Fruit fly (Drosophila melanogaster): ENCODE data around the gene ERp44.

Gene ERp44

DNA sequence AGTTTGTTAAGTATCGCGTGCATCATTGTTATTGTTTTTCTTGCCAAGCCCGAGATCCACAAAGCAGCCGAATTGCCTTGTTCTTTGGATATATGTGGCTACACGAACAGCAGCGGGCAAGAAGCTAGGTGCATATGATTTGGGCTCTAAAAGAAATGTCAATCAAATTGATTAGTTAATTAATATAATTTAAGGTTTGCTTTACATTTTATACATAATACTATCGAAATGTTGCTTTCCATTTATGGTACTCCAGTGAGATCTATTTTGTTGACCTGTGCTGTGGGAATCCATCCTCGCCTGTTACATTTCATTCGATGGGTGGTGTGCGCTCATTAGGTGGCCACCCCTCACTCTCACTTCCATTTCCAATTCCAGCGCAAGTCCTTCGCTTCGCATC is 34.1 kb downstream of the ERp44 start (continued):
- peak; percentile 22 for TF ChIP-seq CG33213 (GFP tag; optimal IDR thresholded peaks at IDR 0.05)
- TF ChIP-seq CG31224 (GFP tag; IDR thresholded peaks at IDR 0.05): no peak
- peak; percentile 55 for TF ChIP-seq Usf (GFP tag; optimal IDR thresholded peaks at IDR 0.05)
- TF ChIP-seq CG8089 (GFP tag; optimal IDR thresholded peaks at IDR 0.05): peak; percentile 45

DNA sequence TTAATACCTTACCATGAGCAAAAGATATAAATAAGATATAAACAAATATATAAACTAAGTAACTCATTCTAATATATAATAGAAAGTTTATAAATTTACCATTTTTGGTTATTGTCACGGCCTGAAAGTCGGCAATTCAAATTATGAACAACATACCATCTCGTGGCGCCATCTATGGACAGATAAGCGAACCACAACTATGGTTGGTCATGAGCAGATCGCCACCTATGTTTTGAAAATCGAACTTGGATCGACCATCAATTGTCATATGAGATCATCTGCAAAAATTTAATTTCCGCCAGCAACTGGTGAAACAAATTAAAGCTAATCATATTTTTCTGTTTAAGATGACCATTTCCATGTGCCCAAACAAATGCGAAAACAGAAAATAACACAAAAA is 52.8 kb downstream of the ERp44 start:
- TF ChIP-seq CG9797 (GFP tag; optimal IDR thresholded peaks at IDR 0.05) (no peak), CG2199 (GFP tag; IDR thresholded peaks at IDR 0.05) (peak; percentile 87), CG15514 (GFP tag; optimal IDR thresholded peaks at IDR 0.05) (no peak), vnd (GFP tag; IDR thresholded peaks at IDR 0.05; ENCODE audit: partially characterized antibody) (no peak), CTCF (GFP tag; optimal IDR thresholded peaks at IDR 0.05) (peak; percentile 95), stwl (tag; optimal IDR thresholded peaks at IDR 0.05) (peak; percentile 41), Rfx (GFP tag; IDR thresholded peaks at IDR 0.05) (no peak), CG2678 (tag; optimal IDR thresholded peaks at IDR 0.05) (no peak), Xbp1 (GFP tag; optimal IDR thresholded peaks at IDR 0.05) (peak; percentile 37), CG18262 (tag; optimal IDR thresholded peaks at IDR 0.05) (peak; percentile 20), dm (GFP tag; optimal IDR thresholded peaks at IDR 0.05) (no peak), Hsf (GFP tag; optimal IDR thresholded peaks at IDR 0.05) (peak; percentile 4), sob (GFP tag; IDR thresholded peaks at IDR 0.05) (peak; percentile 26; the same call in 1 of the 2 replicates), CG5245 (GFP tag; optimal IDR thresholded peaks at IDR 0.05) (peak; percentile 18), CG7839 (tag; optimal IDR thresholded peaks at IDR 0.05) (peak; percentile 28), PHDP (tag; optimal IDR thresholded peaks at IDR 0.05) (peak; percentile 17), Neu2 (GFP tag; optimal IDR thresholded peaks at IDR 0.05; ENCODE audit: borderline replicate concordance) (no peak), CG3995 (GFP tag; optimal IDR thresholded peaks at IDR 0.05) (no peak), oc (tag; optimal IDR thresholded peaks at IDR 0.05) (no peak), nerfin-2 (GFP tag; IDR thresholded peaks at IDR 0.05; ENCODE audit: partially characterized antibody) (no peak), onecut (GFP tag; IDR thresholded peaks at IDR 0.05) (peak; percentile 16; the same call in 1 of the 2 replicates), CG7372 (GFP tag; IDR thresholded peaks at IDR 0.05) (no peak), CG2712 (tag; optimal IDR thresholded peaks at IDR 0.05) (peak; percentile 19), CG32532 (GFP tag; IDR thresholded peaks at IDR 0.05) (peak; percentile 48; the same call in 1 of the 2 replicates), unpg (GFP tag; optimal IDR thresholded peaks at IDR 0.05) (peak; percentile 29), CG10267 (tag; optimal IDR thresholded peaks at IDR 0.05) (peak; percentile 14), Gsc (GFP tag; IDR thresholded peaks at IDR 0.05) (no peak), grau (tag; optimal IDR thresholded peaks at IDR 0.05) (peak; percentile 19), CG17328 (GFP tag; IDR thresholded peaks at IDR 0.05) (no peak), dmrt11E (tag; optimal IDR thresholded peaks at IDR 0.05) (peak; percentile 22), chif (GFP tag; optimal IDR thresholded peaks at IDR 0.05) (peak in 1 of 2 experiments; percentile 6), CG11695 (GFP tag; IDR thresholded peaks at IDR 0.05) (no peak), gem (tag; optimal IDR thresholded peaks at IDR 0.05) (peak; percentile 13), Hr3 (GFP tag; optimal IDR thresholded peaks at IDR 0.05) (no peak), Awh (GFP tag; IDR thresholded peaks at IDR 0.05) (no peak), zen (tag; optimal IDR thresholded peaks at IDR 0.05) (peak; percentile 8), CrebB (tag; optimal IDR thresholded peaks at IDR 0.05) (no peak), CG1832 (GFP tag; optimal IDR thresholded peaks at IDR 0.05) (no peak), bsh (GFP tag; optimal IDR thresholded peaks at IDR 0.05) (peak in 1 of 2 experiments; percentile 21), CG10979 (tag; optimal IDR thresholded peaks at IDR 0.05) (peak; percentile 100), dmrt99B (tag; optimal IDR thresholded peaks at IDR 0.05) (peak; percentile 2), CG17361 (GFP tag; IDR thresholded peaks at IDR 0.05) (0 out of 3 replicates have a peak, but pooled peaks have one; percentile 25), Dip2 (GFP tag; IDR thresholded peaks at IDR 0.05) (peak; percentile 86), NfI (GFP tag; optimal IDR thresholded peaks at IDR 0.05) (peak; percentile 3), CG1603 (tag; optimal IDR thresholded peaks at IDR 0.05) (peak; percentile 17), sima (GFP tag; optimal IDR thresholded peaks at IDR 0.05) (no peak)

Measured in whole organism, embryonic.